Fruit fly (Drosophila melanogaster): Measurements from ENCODE around the gene CG12689.

The CG12689 gene

DNA sequence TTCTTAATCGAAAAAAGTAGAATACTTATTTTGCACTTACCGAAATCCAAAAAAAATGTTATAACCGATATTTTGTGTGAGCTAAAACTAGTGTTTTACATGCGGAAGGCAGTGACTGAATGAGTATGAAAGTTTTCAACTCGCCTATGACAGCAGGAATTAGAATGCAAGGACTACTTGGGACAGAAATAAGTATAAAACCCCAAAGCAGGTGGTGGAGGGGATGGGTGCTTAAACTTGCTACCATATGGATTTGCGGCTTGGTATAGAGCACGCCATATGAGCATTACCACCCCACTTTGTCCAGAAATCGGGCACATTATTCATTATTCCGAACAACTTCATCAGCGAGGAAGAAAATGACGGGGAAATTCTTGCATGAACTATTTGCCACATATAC is at the start of gene CG12689:
TSS of gene CG12689 (minus strand) at position 101 of the 400 bp plus-strand sequence.
- no peak for TF ChIP-seq CG12768 (GFP tag; optimal IDR thresholded peaks at IDR 0.05)
- no peak for TF ChIP-seq tj (GFP tag; optimal IDR thresholded peaks at IDR 0.05)
- TF ChIP-seq pad (GFP tag; optimal IDR thresholded peaks at IDR 0.05): no peak
- TF ChIP-seq CG1620 (GFP tag; optimal IDR thresholded peaks at IDR 0.05): no peak

DNA sequence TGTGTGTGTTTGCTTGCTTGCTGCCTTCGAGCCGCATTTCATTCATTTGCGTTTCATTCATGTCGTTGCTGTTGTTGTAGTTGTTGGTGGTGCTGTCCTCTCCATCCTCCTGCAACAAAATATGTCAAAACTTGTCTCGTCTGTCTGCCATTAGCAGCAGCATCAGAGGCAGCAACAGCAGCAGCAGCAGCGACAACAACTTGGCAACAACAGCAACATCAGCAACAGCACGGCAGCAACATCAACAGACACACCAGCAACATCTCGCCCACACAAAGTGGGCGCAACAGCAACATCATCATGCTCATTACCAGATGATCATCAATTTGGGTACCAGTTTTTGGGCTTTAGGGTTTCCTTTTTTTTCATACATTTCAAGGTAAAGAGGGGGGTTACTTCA is 47.1 kb upstream of the CG12689 start:
- TF ChIP-seq pad (GFP tag; optimal IDR thresholded peaks at IDR 0.05) (no peak), Clk (GFP tag; optimal IDR thresholded peaks at IDR 0.05) (no peak), CG11617 (GFP tag; optimal IDR thresholded peaks at IDR 0.05) (no peak), Hr96 (GFP tag; optimal IDR thresholded peaks at IDR 0.05) (no peak), tj (GFP tag; optimal IDR thresholded peaks at IDR 0.05) (no peak), CG12768 (GFP tag; optimal IDR thresholded peaks at IDR 0.05) (no peak), ovo (GFP tag; optimal IDR thresholded peaks at IDR 0.05) (no peak), cnc (optimal IDR thresholded peaks at IDR 0.05) (no peak), bab1 (GFP tag; optimal IDR thresholded peaks at IDR 0.05) (no peak)

DNA sequence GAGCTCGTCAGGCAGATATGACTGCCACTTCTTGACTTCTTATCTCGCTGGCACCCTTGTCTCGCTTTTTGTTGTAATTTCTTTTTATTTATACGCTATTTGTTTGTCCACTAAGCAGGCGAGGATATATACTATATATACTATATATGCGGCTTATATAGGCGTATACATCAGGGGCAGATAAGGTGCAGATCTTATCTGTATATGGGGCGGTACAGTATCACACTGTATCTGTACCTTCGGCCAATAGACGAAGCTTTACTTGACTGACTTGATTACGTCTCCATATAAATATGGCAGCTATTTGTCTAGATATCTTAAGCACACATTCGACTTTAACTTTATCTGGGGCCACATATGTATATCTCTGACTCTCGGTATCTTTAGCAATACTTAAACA is 45.4 kb upstream of the CG12689 start:
- no peak for TF ChIP-seq Clk (GFP tag; optimal IDR thresholded peaks at IDR 0.05)
- no peak for TF ChIP-seq Crg-1 (GFP tag; optimal IDR thresholded peaks at IDR 0.05)
- peak; percentile 18 for TF ChIP-seq CG11617 (GFP tag; optimal IDR thresholded peaks at IDR 0.05)
- TF ChIP-seq CG14711 (tag; optimal IDR thresholded peaks at IDR 0.05): no peak
- peak; percentile 9 for TF ChIP-seq Hr96 (GFP tag; optimal IDR thresholded peaks at IDR 0.05)
- TF ChIP-seq cnc (optimal IDR thresholded peaks at IDR 0.05): no peak
- TF ChIP-seq Mnt (GFP tag; optimal IDR thresholded peaks at IDR 0.05): peak; percentile 5
- TF ChIP-seq ovo (GFP tag; optimal IDR thresholded peaks at IDR 0.05): no peak
- peak; percentile 15 for TF ChIP-seq cic (GFP tag; optimal IDR thresholded peaks at IDR 0.05)
- TF ChIP-seq CG7101 (tag; optimal IDR thresholded peaks at IDR 0.05): no peak
- no peak for TF ChIP-seq CG33017 (tag; optimal IDR thresholded peaks at IDR 0.05)
- TF ChIP-seq CG1620 (GFP tag; optimal IDR thresholded peaks at IDR 0.05): no peak
- TF ChIP-seq toe (GFP tag; optimal IDR thresholded peaks at IDR 0.05): no peak
- no peak for TF ChIP-seq bab1 (GFP tag; optimal IDR thresholded peaks at IDR 0.05)
- TF ChIP-seq tj (GFP tag; optimal IDR thresholded peaks at IDR 0.05): no peak
- TF ChIP-seq pad (GFP tag; optimal IDR thresholded peaks at IDR 0.05): no peak
- no peak for TF ChIP-seq CG7045 (GFP tag; optimal IDR thresholded peaks at IDR 0.05)
- no peak for TF ChIP-seq CG12768 (GFP tag; optimal IDR thresholded peaks at IDR 0.05)
- no peak for TF ChIP-seq CG5204 (GFP tag; optimal IDR thresholded peaks at IDR 0.05)
- no peak for TF ChIP-seq kay (GFP tag; ENCODE audit: borderline replicate concordance)

DNA sequence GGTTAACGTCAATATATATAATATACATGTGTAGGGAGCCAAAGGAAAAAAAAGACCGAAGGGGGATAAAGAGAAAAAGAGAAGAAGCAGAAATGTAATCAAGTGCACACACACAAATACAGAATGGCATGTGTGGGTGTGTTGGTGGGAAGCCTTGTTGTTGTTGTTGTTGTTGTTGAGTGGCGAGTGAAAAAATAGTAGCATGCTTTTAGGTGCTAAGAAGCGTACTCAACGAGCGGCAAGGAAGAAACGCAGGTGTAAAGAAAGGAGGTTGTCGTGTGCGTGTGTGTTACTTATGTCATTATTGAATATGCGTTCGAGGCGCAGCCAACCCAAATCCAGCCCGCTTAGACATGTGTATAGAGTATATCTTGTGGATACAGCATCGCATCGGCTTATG is 43.9 kb upstream of the CG12689 start:
- TF ChIP-seq toe (GFP tag; optimal IDR thresholded peaks at IDR 0.05) (no peak), CG12768 (GFP tag; optimal IDR thresholded peaks at IDR 0.05) (no peak), cnc (optimal IDR thresholded peaks at IDR 0.05) (no peak), Clk (GFP tag; optimal IDR thresholded peaks at IDR 0.05) (no peak), ovo (GFP tag; optimal IDR thresholded peaks at IDR 0.05) (no peak), CG33017 (tag; optimal IDR thresholded peaks at IDR 0.05) (no peak), CG7101 (tag; optimal IDR thresholded peaks at IDR 0.05) (no peak), pad (GFP tag; optimal IDR thresholded peaks at IDR 0.05) (no peak), Crg-1 (GFP tag; optimal IDR thresholded peaks at IDR 0.05) (no peak), CG11617 (GFP tag; optimal IDR thresholded peaks at IDR 0.05) (no peak), CG1620 (GFP tag; optimal IDR thresholded peaks at IDR 0.05) (no peak), bab1 (GFP tag; optimal IDR thresholded peaks at IDR 0.05) (no peak), Hr96 (GFP tag; optimal IDR thresholded peaks at IDR 0.05) (no peak), CG14711 (tag; optimal IDR thresholded peaks at IDR 0.05) (no peak), kay (GFP tag; ENCODE audit: borderline replicate concordance) (no peak), tj (GFP tag; optimal IDR thresholded peaks at IDR 0.05) (no peak), CG7045 (GFP tag; optimal IDR thresholded peaks at IDR 0.05) (no peak)

DNA sequence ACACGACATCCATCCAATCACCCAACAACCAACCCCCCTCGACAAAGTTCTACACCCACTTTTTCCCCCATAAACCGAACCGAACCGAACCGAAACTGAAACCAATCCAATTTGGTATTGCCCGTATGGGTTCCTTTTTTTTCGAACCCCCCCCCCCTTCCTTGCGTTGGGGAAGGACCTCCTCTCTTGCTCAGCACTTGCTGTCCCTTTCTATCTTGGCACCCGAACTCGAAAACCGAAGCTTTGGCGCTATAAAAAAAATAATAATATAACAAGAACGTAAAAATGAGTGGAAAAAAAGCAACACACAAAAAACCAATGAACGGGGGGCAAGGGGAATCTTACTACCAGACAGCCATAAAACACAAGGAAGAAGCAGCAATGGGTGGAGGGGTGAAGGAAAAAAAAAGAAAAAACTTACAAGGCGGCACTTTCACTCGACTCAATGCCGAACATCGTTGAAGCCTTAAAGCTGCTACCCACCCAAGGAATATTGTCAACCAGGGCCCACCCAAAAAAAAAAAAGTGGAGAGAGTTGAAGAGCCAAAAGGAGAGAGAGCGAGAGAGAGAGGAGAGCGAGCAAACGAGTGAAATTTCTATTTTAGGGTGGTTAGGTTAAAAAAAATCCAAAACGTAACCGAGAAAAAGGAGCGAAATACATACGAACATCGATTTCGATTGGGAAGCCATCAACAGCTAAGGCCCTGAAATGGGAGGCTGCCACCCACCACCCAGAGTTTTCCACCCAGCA is 43.1 kb upstream of the CG12689 start:
- TF ChIP-seq Crg-1 (GFP tag; optimal IDR thresholded peaks at IDR 0.05) (no peak), CG33017 (tag; optimal IDR thresholded peaks at IDR 0.05) (no peak), Hr96 (GFP tag; optimal IDR thresholded peaks at IDR 0.05) (no peak), pad (GFP tag; optimal IDR thresholded peaks at IDR 0.05) (no peak), cic (GFP tag; optimal IDR thresholded peaks at IDR 0.05) (no peak), tj (GFP tag; optimal IDR thresholded peaks at IDR 0.05) (no peak), bab1 (GFP tag; optimal IDR thresholded peaks at IDR 0.05) (no peak), CG7045 (GFP tag; optimal IDR thresholded peaks at IDR 0.05) (no peak), CG12768 (GFP tag; optimal IDR thresholded peaks at IDR 0.05) (no peak), CG14711 (tag; optimal IDR thresholded peaks at IDR 0.05) (no peak), CG5204 (GFP tag; optimal IDR thresholded peaks at IDR 0.05) (no peak), toe (GFP tag; optimal IDR thresholded peaks at IDR 0.05) (no peak), CG7101 (tag; optimal IDR thresholded peaks at IDR 0.05) (no peak), kay (GFP tag; ENCODE audit: borderline replicate concordance) (no peak), Clk (GFP tag; optimal IDR thresholded peaks at IDR 0.05) (no peak), cnc (optimal IDR thresholded peaks at IDR 0.05) (no peak), Mnt (GFP tag; optimal IDR thresholded peaks at IDR 0.05) (no peak)

DNA sequence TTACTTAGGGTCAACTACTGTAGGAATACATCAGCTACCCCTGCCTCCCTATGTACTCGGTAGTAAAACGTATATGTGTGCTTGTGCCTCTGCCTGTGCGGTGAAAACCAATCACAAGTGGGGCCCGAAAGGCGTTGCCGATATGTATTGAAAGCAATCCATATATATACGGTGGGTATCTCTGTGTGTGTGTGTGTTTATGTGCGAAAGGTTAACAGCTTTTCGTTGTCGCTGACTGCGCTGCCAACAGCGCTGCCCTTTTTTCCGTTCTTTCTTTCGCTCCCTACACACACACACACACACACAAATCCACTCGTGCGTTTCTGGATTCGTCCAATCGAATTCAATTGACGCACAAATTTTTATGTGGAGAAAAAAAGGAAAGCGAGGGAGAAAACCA is 42.4 kb upstream of the CG12689 start:
- TF ChIP-seq cic (GFP tag; optimal IDR thresholded peaks at IDR 0.05) (no peak), tj (GFP tag; optimal IDR thresholded peaks at IDR 0.05) (no peak), CG7101 (tag; optimal IDR thresholded peaks at IDR 0.05) (no peak), CG12768 (GFP tag; optimal IDR thresholded peaks at IDR 0.05) (no peak), kay (GFP tag; ENCODE audit: borderline replicate concordance) (no peak), Clk (GFP tag; optimal IDR thresholded peaks at IDR 0.05) (no peak), Hr96 (GFP tag; optimal IDR thresholded peaks at IDR 0.05) (no peak), CG14711 (tag; optimal IDR thresholded peaks at IDR 0.05) (no peak), pad (GFP tag; optimal IDR thresholded peaks at IDR 0.05) (no peak), CG7045 (GFP tag; optimal IDR thresholded peaks at IDR 0.05) (no peak), bab1 (GFP tag; optimal IDR thresholded peaks at IDR 0.05) (no peak), toe (GFP tag; optimal IDR thresholded peaks at IDR 0.05) (no peak), Mnt (GFP tag; optimal IDR thresholded peaks at IDR 0.05) (no peak), ovo (GFP tag; optimal IDR thresholded peaks at IDR 0.05) (no peak), Crg-1 (GFP tag; optimal IDR thresholded peaks at IDR 0.05) (no peak), CG11617 (GFP tag; optimal IDR thresholded peaks at IDR 0.05) (no peak), CG1620 (GFP tag; optimal IDR thresholded peaks at IDR 0.05) (no peak), CG33017 (tag; optimal IDR thresholded peaks at IDR 0.05) (no peak)

All from whole organism, adult.